Fruit fly (Drosophila melanogaster) whole organism, embryonic: ENCODE measurements around the gene dgt2.

Source experiments
- Atf-2 ChIP-seq: fragments of 200-800 bp; sonication (Bioruptor generic); optimal IDR thresholded peaks from 2 replicates; lab custom pipeline; 2016; ENCODE audit warnings: missing biosample characterization, missing genetic modification characterization
- Bgb ChIP-seq: fragments of 200-800 bp; sonication (Bioruptor generic); IDR thresholded peaks from 2 replicates; pipeline ENCODE4 v1.3.6; 2022; ENCODE audit warnings: missing biosample characterization, missing genetic modification characterization; ENCODE audit not compliant: partially characterized antibody
- CG11695 ChIP-seq: fragments of 200-800 bp; sonication (Bioruptor generic); IDR thresholded peaks from 3 replicates; pipeline ENCODE4 v1.3.6; 2022; ENCODE audit warnings: missing biosample characterization, missing genetic modification characterization
- CG13424 ChIP-seq: fragments of 200-800 bp; sonication (Bioruptor generic); optimal IDR thresholded peaks from 2 replicates; lab custom pipeline; 2019; ENCODE audit warnings: missing biosample characterization, mild to moderate bottlenecking, missing genetic modification characterization, moderate library complexity
- CG13624 ChIP-seq: fragments of 200-800 bp; sonication (Bioruptor generic); optimal IDR thresholded peaks from 2 replicates; lab custom pipeline; 2016; ENCODE audit warnings: missing biosample characterization, missing genetic modification characterization
- CG15601 ChIP-seq: fragments of 200-800 bp; sonication (Bioruptor generic); optimal IDR thresholded peaks from 3 replicates; lab custom pipeline; 2019; ENCODE audit warnings: missing biosample characterization, mild to moderate bottlenecking, missing genetic modification characterization, moderate library complexity
- CG17361 ChIP-seq: fragments of 200-800 bp; sonication (Bioruptor generic); IDR thresholded peaks from 3 replicates; pipeline ENCODE4 v1.3.6; 2022; ENCODE audit warnings: missing biosample characterization, missing genetic modification characterization
- CG17802 ChIP-seq: fragments of 200-800 bp; sonication (Bioruptor generic); optimal IDR thresholded peaks from 2 replicates; lab custom pipeline; 2018; ENCODE audit warnings: missing biosample characterization, mild to moderate bottlenecking, missing genetic modification characterization, moderate library complexity
- CG30431 ChIP-seq: fragments of 200-800 bp; sonication (Bioruptor generic); optimal IDR thresholded peaks from 2 replicates; lab custom pipeline; 2017; ENCODE audit warnings: missing biosample characterization, missing genetic modification characterization
- CG3065 ChIP-seq: fragments of 200-800 bp; sonication (Bioruptor generic); optimal IDR thresholded peaks from 2 replicates; lab custom pipeline; 2016; ENCODE audit warnings: missing biosample characterization, missing genetic modification characterization
- CG4424 ChIP-seq: fragments of 200-800 bp; sonication (Bioruptor generic); optimal IDR thresholded peaks from 3 replicates; lab custom pipeline; 2016; ENCODE audit warnings: missing biosample characterization, missing genetic modification characterization
- CG6689 ChIP-seq: fragments of 200-800 bp; sonication (Bioruptor generic); IDR thresholded peaks from 2 replicates; pipeline ENCODE4 v1.3.6; 2022; ENCODE audit warnings: missing biosample characterization, missing genetic modification characterization
- CG7987 ChIP-seq: fragments of 200-800 bp; sonication (Bioruptor generic); optimal IDR thresholded peaks from 2 replicates; lab custom pipeline; 2018; ENCODE audit warnings: missing biosample characterization, mild to moderate bottlenecking, missing genetic modification characterization, moderate library complexity
- Dad ChIP-seq: fragments of 200-800 bp; sonication (Bioruptor generic); optimal IDR thresholded peaks from 3 replicates; lab custom pipeline; 2016; ENCODE audit warnings: missing biosample characterization, missing genetic modification characterization
- Dbx ChIP-seq: fragments of 200-800 bp; sonication (Bioruptor generic); IDR thresholded peaks from 3 replicates; pipeline ENCODE4 v1.3.6; 2022; ENCODE audit warnings: missing biosample characterization, missing genetic modification characterization
- Hmx ChIP-seq: fragments of 200-800 bp; sonication (Bioruptor generic); optimal IDR thresholded peaks from 2 replicates; lab custom pipeline; 2016; ENCODE audit warnings: missing biosample characterization, missing genetic modification characterization
- Hr78 ChIP-seq, 2 experiments: fragments of 200-800 bp in 1 of 2; fragments of >200 bp in 1 of 2; sonication (Bioruptor generic) in 1 of 2; optimal IDR thresholded peaks; 2 replicates each; lab custom pipeline; 2017 to 2019; ENCODE audit warnings: missing biosample characterization in 2 of 2, missing genetic modification characterization in 2 of 2, mild to moderate bottlenecking in 1 of 2, moderate library complexity in 1 of 2
- Mad ChIP-seq: fragments of 200-800 bp; sonication (Bioruptor generic); optimal IDR thresholded peaks from 2 replicates; lab custom pipeline; 2016; ENCODE audit warnings: missing biosample characterization, missing genetic modification characterization
- NC2α ChIP-seq: fragments of 200-800 bp; sonication (Bioruptor generic); optimal IDR thresholded peaks from 2 replicates; lab custom pipeline; 2016; ENCODE audit warnings: missing biosample characterization, missing genetic modification characterization
- NFAT ChIP-seq: fragments of 200-800 bp; sonication (Bioruptor generic); IDR thresholded peaks from 2 replicates; pipeline ENCODE4 v1.3.6; 2022; ENCODE audit warnings: missing biosample characterization, missing genetic modification characterization
- Ptx1 ChIP-seq: fragments of 200-800 bp; sonication (Bioruptor generic); IDR thresholded peaks from 2 replicates; pipeline ENCODE4 v1.3.6; 2022; ENCODE audit warnings: missing biosample characterization, missing genetic modification characterization
- Scr ChIP-seq: fragments of 200-800 bp; sonication (Bioruptor generic); IDR thresholded peaks from 2 replicates; pipeline ENCODE4 v1.3.6; 2022; ENCODE audit warnings: missing biosample characterization, missing genetic modification characterization; ENCODE audit not compliant: partially characterized antibody
- Six4 ChIP-seq: fragments of 200-800 bp; sonication (Bioruptor generic); optimal IDR thresholded peaks from 2 replicates; lab custom pipeline; 2016; ENCODE audit warnings: missing biosample characterization, missing genetic modification characterization
- Sox102F ChIP-seq: fragments of 200-800 bp; sonication (Bioruptor generic); optimal IDR thresholded peaks from 2 replicates; lab custom pipeline; 2018; ENCODE audit warnings: missing biosample characterization, mild to moderate bottlenecking, missing genetic modification characterization, moderate library complexity
- Sry-β ChIP-seq: fragments of 200-800 bp; sonication (Bioruptor generic); optimal IDR thresholded peaks from 2 replicates; lab custom pipeline; 2018; ENCODE audit warnings: missing biosample characterization, mild to moderate bottlenecking, missing genetic modification characterization, moderate library complexity
- Ssrp ChIP-seq: fragments of 200-800 bp; sonication (Bioruptor generic); optimal IDR thresholded peaks from 2 replicates; lab custom pipeline; 2018; ENCODE audit warnings: missing biosample characterization, mild to moderate bottlenecking, missing genetic modification characterization, moderate library complexity
- Trl ChIP-seq, 3 experiments: fragments of >200 bp in 2 of 3; fragments of 200-800 bp in 1 of 3; sonication (Bioruptor generic) in 1 of 3; optimal IDR thresholded peaks; 2 replicates in 1 of 3; 3 replicates in 2 of 3; lab custom pipeline; 2016 to 2017; ENCODE audit warnings: missing biosample characterization in 1 of 3, missing genetic modification characterization in 1 of 3
- cad ChIP-seq: fragments of >200 bp; optimal IDR thresholded peaks from 2 replicates; lab custom pipeline; 2017; ENCODE audit warnings: missing biosample characterization, missing genetic modification characterization
- hb ChIP-seq: fragments of 200-800 bp; sonication (Bioruptor generic); IDR thresholded peaks from 3 replicates; pipeline ENCODE4 v1.3.6; 2022; ENCODE audit warnings: missing biosample characterization, missing genetic modification characterization; ENCODE audit not compliant: partially characterized antibody
- hbn ChIP-seq: fragments of 200-800 bp; sonication (Bioruptor generic); IDR thresholded peaks from 2 replicates; pipeline ENCODE4 v1.3.6; 2022; ENCODE audit warnings: missing biosample characterization, missing genetic modification characterization; ENCODE audit not compliant: partially characterized antibody
- ind ChIP-seq: fragments of 200-800 bp; sonication (Bioruptor generic); optimal IDR thresholded peaks from 3 replicates; lab custom pipeline; 2016; ENCODE audit warnings: missing biosample characterization, missing genetic modification characterization
- kah ChIP-seq: fragments of 200-800 bp; sonication (Bioruptor generic); optimal IDR thresholded peaks from 2 replicates; lab custom pipeline; 2018; ENCODE audit warnings: missing biosample characterization, mild to moderate bottlenecking, missing genetic modification characterization
- ken ChIP-seq: fragments of 200-800 bp; sonication (Bioruptor generic); IDR thresholded peaks from 3 replicates; pipeline ENCODE4 v1.3.6; 2022; ENCODE audit warnings: missing biosample characterization, missing genetic modification characterization
- lmd ChIP-seq: fragments of 200-800 bp; sonication (Bioruptor generic); IDR thresholded peaks from 2 replicates; pipeline ENCODE4 v1.3.6; 2022; ENCODE audit warnings: missing biosample characterization, missing genetic modification characterization
- mirr ChIP-seq: fragments of 200-800 bp; sonication (Bioruptor generic); optimal IDR thresholded peaks from 3 replicates; lab custom pipeline; 2018; ENCODE audit warnings: missing biosample characterization, mild to moderate bottlenecking, missing genetic modification characterization
- nerfin-2 ChIP-seq: fragments of 200-800 bp; sonication (Bioruptor generic); IDR thresholded peaks from 2 replicates; pipeline ENCODE4 v1.3.6; 2022; ENCODE audit warnings: missing biosample characterization, missing genetic modification characterization; ENCODE audit not compliant: partially characterized antibody
- otp ChIP-seq: fragments of 200-800 bp; sonication (Bioruptor generic); IDR thresholded peaks from 3 replicates; pipeline ENCODE4, ENCODE4 v1.3.6; 2022; ENCODE audit warnings: missing biosample characterization, missing genetic modification characterization
- prd ChIP-seq, 3 experiments: fragments of >200 bp in 2 of 3; fragments of 200-800 bp in 1 of 3; sonication (Bioruptor generic) in 1 of 3; optimal IDR thresholded peaks in 2 of 3; IDR thresholded peaks in 1 of 3; 2 replicates in 2 of 3; 3 replicates in 1 of 3; pipeline versions ENCODE4 v1.3.6 to Lab custom; 2017 to 2022; ENCODE audit warnings: missing biosample characterization in 1 of 3, missing genetic modification characterization in 1 of 3
- psq ChIP-seq: fragments of 200-800 bp; sonication (Bioruptor generic); optimal IDR thresholded peaks from 2 replicates; lab custom pipeline; 2017; ENCODE audit warnings: missing biosample characterization, missing genetic modification characterization
- sim ChIP-seq: fragments of 200-800 bp; sonication (Bioruptor generic); IDR thresholded peaks from 2 replicates; pipeline ENCODE4 v1.3.6; 2022; ENCODE audit warnings: missing biosample characterization, missing genetic modification characterization
- slou ChIP-seq: fragments of 200-800 bp; sonication (Bioruptor generic); optimal IDR thresholded peaks from 3 replicates; lab custom pipeline; 2016; ENCODE audit warnings: missing biosample characterization, missing genetic modification characterization
- ssp ChIP-seq: fragments of 200-800 bp; sonication (Bioruptor generic); IDR thresholded peaks from 2 replicates; pipeline ENCODE4 v1.3.6; 2022; ENCODE audit warnings: missing biosample characterization, missing genetic modification characterization
- stc ChIP-seq: fragments of 200-800 bp; sonication (Bioruptor generic); IDR thresholded peaks from 2 replicates; pipeline ENCODE4 v1.3.6; 2022; ENCODE audit warnings: missing biosample characterization, missing genetic modification characterization
- stwl ChIP-seq: fragments of 200-800 bp; sonication (Bioruptor generic); optimal IDR thresholded peaks from 3 replicates; lab custom pipeline; 2018; ENCODE audit warnings: missing biosample characterization, mild to moderate bottlenecking, missing genetic modification characterization, moderate library complexity
- tio ChIP-seq: fragments of 200-800 bp; sonication (Bioruptor generic); optimal IDR thresholded peaks from 2 replicates; lab custom pipeline; 2017; ENCODE audit warnings: missing biosample characterization, missing genetic modification characterization, inconsistent platforms
- usp ChIP-seq: fragments of >200 bp; optimal IDR thresholded peaks from 2 replicates; lab custom pipeline; 2017; ENCODE audit warnings: missing biosample characterization, missing genetic modification characterization

The dgt2 gene

DNA sequence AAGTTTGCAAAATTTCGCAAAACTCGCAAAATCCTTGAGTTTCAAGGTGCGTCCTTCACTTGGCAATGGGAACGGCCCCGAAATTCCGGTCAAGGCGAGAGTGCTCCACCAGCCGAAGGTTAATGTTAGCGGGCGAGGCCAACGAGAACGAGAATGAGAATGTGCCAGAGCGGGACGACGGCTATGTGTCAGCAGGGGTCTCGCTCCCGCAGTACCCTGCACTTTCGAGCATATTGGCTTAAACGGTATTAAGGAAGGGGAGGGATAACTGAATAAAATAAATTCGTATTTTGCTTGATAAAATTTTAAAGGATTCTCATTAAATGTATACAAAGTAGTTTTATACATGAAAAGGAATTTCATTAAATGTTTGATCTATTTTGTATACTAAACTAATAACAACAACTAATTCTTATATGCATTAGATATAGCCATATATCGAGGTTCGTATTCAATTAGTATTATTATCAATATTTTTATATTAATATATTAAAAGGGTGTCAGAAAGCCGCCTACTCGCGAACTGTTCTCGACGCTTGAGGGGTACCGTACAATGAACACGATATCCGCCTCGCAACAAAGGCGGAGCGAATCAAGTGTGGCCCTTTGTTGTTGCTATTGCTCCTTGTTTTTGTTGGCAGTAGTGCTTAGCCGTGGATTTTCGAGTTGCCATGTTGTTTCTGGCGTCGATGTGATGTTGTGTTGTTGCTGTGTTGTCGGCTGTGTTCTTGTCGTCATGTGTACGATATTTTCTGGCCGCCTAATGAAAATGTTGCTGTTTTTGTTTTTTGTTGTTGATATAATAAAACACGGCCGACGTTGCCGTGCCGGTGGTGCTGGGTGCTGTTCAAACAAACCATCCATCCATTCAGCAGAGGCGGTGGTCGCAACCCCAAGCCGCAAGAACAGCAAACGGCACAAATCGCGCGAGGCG, 16.9 kb downstream of the dgt2 start (continued):
- TF ChIP-seq ssp (GFP tag; lab: Robert Waterston, UW) (no peak), nerfin-2 (GFP tag; lab: Robert Waterston, UW) (no peak), Mad (GFP tag; lab: Kevin White, UChicago) (peak; percentile 59)

DNA sequence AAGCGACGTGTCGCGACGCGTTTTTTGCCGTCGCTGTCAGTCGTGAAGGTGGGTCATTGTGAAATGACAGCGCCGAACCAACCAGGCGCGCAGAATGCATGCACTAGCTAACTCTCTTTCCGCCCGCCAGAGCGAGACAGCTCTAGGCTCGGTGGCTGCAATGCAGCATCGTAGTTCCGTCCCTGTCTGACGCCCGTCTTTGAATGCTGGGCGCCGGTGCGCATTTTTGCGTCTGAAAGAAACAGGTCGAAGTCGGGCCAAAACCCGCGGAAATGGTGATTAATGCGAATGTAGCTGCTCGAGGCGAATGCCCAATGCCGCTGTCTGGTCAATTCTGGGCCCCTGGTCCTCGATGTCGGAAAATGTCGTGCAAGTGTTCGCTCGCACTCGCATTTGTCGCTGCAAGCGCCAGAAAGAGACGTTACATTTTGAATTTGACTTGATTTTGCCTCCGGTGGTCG, 17.6 kb downstream of the dgt2 start:
- no peak for TF ChIP-seq Ssrp
- peak; percentile 48 for TF ChIP-seq Atf-2 (GFP tag; lab: Kevin White, UChicago)
- no peak for TF ChIP-seq CG17361
- TF ChIP-seq Sox102F (GFP tag; lab: Kevin White, UChicago) = no peak
- no peak for TF ChIP-seq otp (GFP tag; lab: Robert Waterston, UW)
- no peak for TF ChIP-seq Scr
- no peak for TF ChIP-seq prd (optimal IDR thresholded peaks at IDR 0.05; lab: Kevin White, UChicago)
- TF ChIP-seq prd (GFP tag; IDR thresholded peaks at IDR 0.05; lab: Robert Waterston, UW) = no peak
- peak; percentile 84 for TF ChIP-seq CG7987
- no peak for TF ChIP-seq ken
- peak; percentile 6 for TF ChIP-seq psq (GFP tag; lab: Kevin White, UChicago)
- TF ChIP-seq Dbx (GFP tag; lab: Robert Waterston, UW) = no peak
- TF ChIP-seq NFAT (GFP tag; lab: Robert Waterston, UW) = no peak
- peak; percentile 43 for TF ChIP-seq stwl (tag; lab: Kevin White, UChicago)
- peak; percentile 51 for TF ChIP-seq Dad (GFP tag; lab: Kevin White, UChicago)
- TF ChIP-seq mirr (GFP tag; lab: Kevin White, UChicago) = peak; percentile 80
- TF ChIP-seq Hr78 (GFP tag; optimal IDR thresholded peaks at IDR 0.05; lab: Kevin White, UChicago) = peak in 1 of 2 experiments; percentile 94
- TF ChIP-seq Sry-β (GFP tag; lab: Kevin White, UChicago) = peak; percentile 46
- TF ChIP-seq CG15601 (tag; lab: Kevin White, UChicago) = peak; percentile 93
- no peak for TF ChIP-seq Ptx1
- no peak for TF ChIP-seq cad (GFP tag; lab: Kevin White, UChicago)
- no peak for TF ChIP-seq hb
- TF ChIP-seq Trl (optimal IDR thresholded peaks at IDR 0.05; lab: Kevin White, UChicago) = no peak
- TF ChIP-seq Trl (GFP tag; optimal IDR thresholded peaks at IDR 0.05; lab: Kevin White, UChicago) = no peak
- TF ChIP-seq CG6689 = no peak
- TF ChIP-seq stc (GFP tag; lab: Robert Waterston, UW) = no peak
- TF ChIP-seq CG11695 (GFP tag; lab: Robert Waterston, UW) = no peak
- TF ChIP-seq usp (GFP tag; lab: Kevin White, UChicago) = no peak
- TF ChIP-seq lmd = no peak
- no peak for TF ChIP-seq Hmx (GFP tag; lab: Kevin White, UChicago)
- no peak for TF ChIP-seq slou (GFP tag; lab: Kevin White, UChicago)
- no peak for TF ChIP-seq hbn (GFP tag; lab: Robert Waterston, UW)
- peak; percentile 100 for TF ChIP-seq kah (GFP tag; lab: Kevin White, UChicago)
- peak; percentile 41 for TF ChIP-seq CG3065
- TF ChIP-seq Six4 (GFP tag; lab: Kevin White, UChicago) = no peak
- TF ChIP-seq ind = no peak
- TF ChIP-seq tio (GFP tag; lab: Kevin White, UChicago) = no peak
- TF ChIP-seq CG30431 (GFP tag; lab: Kevin White, UChicago) = no peak
- TF ChIP-seq Bgb (GFP tag; lab: Robert Waterston, UW) = no peak
- TF ChIP-seq sim (GFP tag; lab: Robert Waterston, UW) = no peak
- peak; percentile 74 for TF ChIP-seq CG13624 (GFP tag; lab: Kevin White, UChicago)
- TF ChIP-seq CG4424 (GFP tag; lab: Kevin White, UChicago) = no peak
- peak; percentile 33 for TF ChIP-seq NC2α (GFP tag; lab: Kevin White, UChicago)
- no peak for TF ChIP-seq CG17802
- peak; percentile 19 for TF ChIP-seq CG13424 (tag; lab: Kevin White, UChicago)
